Fruit fly (Drosophila melanogaster) whole organism, embryonic: ENCODE measurements around the gene CG7519.

ENCODE experiments used
- Ada2b ChIP-seq: fragments of 200-800 bp; sonication (Bioruptor generic); IDR thresholded peaks from 2 replicates; pipeline ENCODE4 v1.3.6; 2022; ENCODE audit warnings: missing biosample characterization, missing genetic modification characterization
- Adf1 ChIP-seq: fragments of 200-800 bp; sonication (Bioruptor generic); IDR thresholded peaks from 2 replicates; pipeline ENCODE4 v1.3.6; 2022; ENCODE audit warnings: missing biosample characterization, missing genetic modification characterization
- BEAF-32 ChIP-seq: fragments of 200-800 bp; sonication (Bioruptor generic); optimal IDR thresholded peaks from 3 replicates; lab custom pipeline; 2017; ENCODE audit warnings: missing biosample characterization, missing genetic modification characterization, mild to moderate bottlenecking, moderate library complexity, missing genetic modification reagents
- CG12391 ChIP-seq: fragments of 200-800 bp; sonication (Bioruptor generic); optimal IDR thresholded peaks from 3 replicates; lab custom pipeline; 2018; ENCODE audit warnings: missing biosample characterization, mild to moderate bottlenecking, missing genetic modification characterization, moderate library complexity
- CG12744 ChIP-seq: fragments of 200-800 bp; sonication (Bioruptor generic); optimal IDR thresholded peaks from 2 replicates; lab custom pipeline; 2016; ENCODE audit warnings: missing biosample characterization, missing genetic modification characterization
- CG14860 ChIP-seq: fragments of 200-800 bp; sonication (Bioruptor generic); IDR thresholded peaks from 3 replicates; pipeline ENCODE4 v1.3.6; 2022; ENCODE audit warnings: missing biosample characterization, missing genetic modification characterization; ENCODE audit not compliant: partially characterized antibody
- CG1529 ChIP-seq: fragments of 200-800 bp; sonication (Bioruptor generic); optimal IDR thresholded peaks from 3 replicates; lab custom pipeline; 2018; ENCODE audit warnings: missing biosample characterization, missing genetic modification characterization
- CG17186 ChIP-seq: fragments of 200-800 bp; sonication (Bioruptor generic); optimal IDR thresholded peaks from 3 replicates; lab custom pipeline; 2017; ENCODE audit warnings: missing biosample characterization, missing genetic modification reagents, missing genetic modification characterization
- CG17829 ChIP-seq: fragments of 200-800 bp; optimal IDR thresholded peaks from 2 replicates; lab custom pipeline; 2019; ENCODE audit warnings: missing biosample characterization, mild to moderate bottlenecking, missing genetic modification characterization, moderate library complexity
- CG18262 ChIP-seq: fragments of 200-800 bp; optimal IDR thresholded peaks from 3 replicates; lab custom pipeline; 2019; ENCODE audit warnings: missing biosample characterization, mild to moderate bottlenecking, missing genetic modification characterization, moderate library complexity
- CG18764 ChIP-seq: fragments of 200-800 bp; sonication (Bioruptor generic); optimal IDR thresholded peaks from 3 replicates; lab custom pipeline; 2016; ENCODE audit warnings: missing biosample characterization, missing genetic modification characterization
- CG2875 ChIP-seq: fragments of 200-800 bp; sonication (Bioruptor generic); optimal IDR thresholded peaks from 2 replicates; lab custom pipeline; 2017; ENCODE audit warnings: missing biosample characterization, mild to moderate bottlenecking, missing genetic modification characterization, missing genetic modification reagents
- CG3847 ChIP-seq: fragments of 200-800 bp; sonication (Bioruptor generic); IDR thresholded peaks from 2 replicates; pipeline ENCODE4 v1.3.6; 2022; ENCODE audit warnings: missing biosample characterization, missing genetic modification characterization
- CG6272 ChIP-seq: fragments of 200-800 bp; sonication (Bioruptor generic); IDR thresholded peaks from 2 replicates; pipeline ENCODE4 v1.3.6; 2022; ENCODE audit warnings: missing biosample characterization, missing genetic modification characterization
- CG7987 ChIP-seq: fragments of 200-800 bp; sonication (Bioruptor generic); optimal IDR thresholded peaks from 2 replicates; lab custom pipeline; 2018; ENCODE audit warnings: missing biosample characterization, mild to moderate bottlenecking, missing genetic modification characterization, moderate library complexity
- CG9727 ChIP-seq: fragments of 200-800 bp; sonication (Bioruptor generic); optimal IDR thresholded peaks from 3 replicates; lab custom pipeline; 2017; ENCODE audit warnings: missing biosample characterization, mild to moderate bottlenecking, missing genetic modification characterization
- CG9797 ChIP-seq: fragments of 200-800 bp; sonication (Bioruptor generic); optimal IDR thresholded peaks from 3 replicates; lab custom pipeline; 2018; ENCODE audit warnings: missing biosample characterization, mild to moderate bottlenecking, missing genetic modification characterization
- CTCF ChIP-seq: fragments of 200-800 bp; sonication (Bioruptor generic); optimal IDR thresholded peaks from 2 replicates; lab custom pipeline; 2017; ENCODE audit warnings: missing biosample characterization, mild to moderate bottlenecking, missing genetic modification characterization, moderate library complexity
- Dad ChIP-seq: fragments of 200-800 bp; sonication (Bioruptor generic); optimal IDR thresholded peaks from 3 replicates; lab custom pipeline; 2016; ENCODE audit warnings: missing biosample characterization, missing genetic modification characterization
- Dek ChIP-seq: fragments of 200-800 bp; sonication (Bioruptor generic); optimal IDR thresholded peaks from 3 replicates; lab custom pipeline; 2019; ENCODE audit warnings: missing biosample characterization, mild to moderate bottlenecking, missing genetic modification characterization, moderate library complexity
- Dip2 ChIP-seq: fragments of 200-800 bp; sonication (Bioruptor generic); IDR thresholded peaks from 2 replicates; pipeline ENCODE4 v1.3.6; 2022; ENCODE audit warnings: missing biosample characterization, missing genetic modification characterization
- Dp ChIP-seq: fragments of 200-800 bp; sonication (Bioruptor generic); optimal IDR thresholded peaks from 2 replicates; lab custom pipeline; 2018; ENCODE audit warnings: missing biosample characterization, mild to moderate bottlenecking, missing genetic modification characterization, moderate library complexity
- Hr78 ChIP-seq, 2 experiments: fragments of 200-800 bp in 1 of 2; fragments of >200 bp in 1 of 2; sonication (Bioruptor generic) in 1 of 2; optimal IDR thresholded peaks; 2 replicates each; lab custom pipeline; 2017 to 2019; ENCODE audit warnings: missing biosample characterization in 2 of 2, missing genetic modification characterization in 2 of 2, mild to moderate bottlenecking in 1 of 2, moderate library complexity in 1 of 2
- Lpt ChIP-seq: fragments of >200 bp; optimal IDR thresholded peaks from 2 replicates; lab custom pipeline; 2018; ENCODE audit warnings: missing biosample characterization, missing genetic modification characterization
- Mrtf ChIP-seq: fragments of 200-800 bp; sonication (Bioruptor generic); IDR thresholded peaks from 3 replicates; pipeline ENCODE4 v1.3.6; 2022; ENCODE audit warnings: missing biosample characterization, missing genetic modification characterization
- Rx ChIP-seq: fragments of 200-800 bp; sonication (Bioruptor generic); IDR thresholded peaks from 2 replicates; pipeline ENCODE4 v1.3.6; 2022; ENCODE audit warnings: missing biosample characterization, missing genetic modification characterization
- Six4 ChIP-seq: fragments of 200-800 bp; sonication (Bioruptor generic); optimal IDR thresholded peaks from 2 replicates; lab custom pipeline; 2016; ENCODE audit warnings: missing biosample characterization, missing genetic modification characterization
- Sry-β ChIP-seq: fragments of 200-800 bp; sonication (Bioruptor generic); optimal IDR thresholded peaks from 2 replicates; lab custom pipeline; 2018; ENCODE audit warnings: missing biosample characterization, mild to moderate bottlenecking, missing genetic modification characterization, moderate library complexity
- Ssrp ChIP-seq: fragments of 200-800 bp; sonication (Bioruptor generic); optimal IDR thresholded peaks from 2 replicates; lab custom pipeline; 2018; ENCODE audit warnings: missing biosample characterization, mild to moderate bottlenecking, missing genetic modification characterization, moderate library complexity
- ash1 ChIP-seq: fragments of 200-800 bp; sonication (Bioruptor generic); optimal IDR thresholded peaks from 2 replicates; lab custom pipeline; 2018; ENCODE audit warnings: missing biosample characterization, mild to moderate bottlenecking, missing genetic modification characterization
- bab2 ChIP-seq: fragments of 200-800 bp; sonication (Bioruptor generic); optimal IDR thresholded peaks from 2 replicates; lab custom pipeline; 2016; ENCODE audit warnings: missing biosample characterization, missing genetic modification characterization
- bbx ChIP-seq: fragments of 200-800 bp; sonication (Bioruptor generic); IDR thresholded peaks from 2 replicates; pipeline ENCODE4 v1.3.6; 2022; ENCODE audit warnings: missing biosample characterization, missing genetic modification characterization; ENCODE audit not compliant: partially characterized antibody
- bigmax ChIP-seq: fragments of 200-800 bp; sonication (Bioruptor generic); optimal IDR thresholded peaks from 2 replicates; lab custom pipeline; 2018; ENCODE audit warnings: missing biosample characterization, mild to moderate bottlenecking, missing genetic modification characterization
- br ChIP-seq: fragments of >200 bp; optimal IDR thresholded peaks from 2 replicates; lab custom pipeline; 2017
- cg ChIP-seq: fragments of 200-800 bp; sonication (Bioruptor generic); optimal IDR thresholded peaks from 3 replicates; lab custom pipeline; 2019; ENCODE audit warnings: missing biosample characterization, mild to moderate bottlenecking, missing genetic modification characterization, moderate library complexity
- chinmo ChIP-seq: fragments of 200-800 bp; sonication (Bioruptor generic); IDR thresholded peaks from 4 replicates; pipeline ENCODE4 v1.3.6; 2022; ENCODE audit warnings: missing biosample characterization, missing genetic modification characterization; ENCODE audit not compliant: partially characterized antibody
- croc ChIP-seq: fragments of 200-800 bp; sonication (Bioruptor generic); conservative IDR thresholded peaks from 3 replicates; pipeline ENCODE4 v1.3.6; 2022; ENCODE audit warnings: missing biosample characterization, missing genetic modification characterization
- da ChIP-seq: fragments of 200-800 bp; sonication (Bioruptor generic); optimal IDR thresholded peaks from 2 replicates; lab custom pipeline; 2016; ENCODE audit warnings: missing biosample characterization, missing genetic modification characterization
- dm ChIP-seq: fragments of 200-800 bp; sonication (Bioruptor generic); optimal IDR thresholded peaks from 3 replicates; lab custom pipeline; 2016; ENCODE audit warnings: missing biosample characterization, missing genetic modification characterization
- fd96Cb ChIP-seq: fragments of 200-800 bp; sonication (Bioruptor generic); optimal IDR thresholded peaks from 2 replicates; lab custom pipeline; 2018; ENCODE audit warnings: missing biosample characterization, mild to moderate bottlenecking, missing genetic modification characterization, moderate library complexity
- gfzf ChIP-seq: fragments of 200-800 bp; sonication (Bioruptor generic); optimal IDR thresholded peaks from 2 replicates; lab custom pipeline; 2016; ENCODE audit warnings: missing biosample characterization, mild to moderate bottlenecking, missing genetic modification characterization, moderate library complexity
- ham ChIP-seq: fragments of 200-800 bp; sonication (Bioruptor generic); IDR thresholded peaks from 2 replicates; pipeline ENCODE4 v1.3.6; 2022; ENCODE audit warnings: missing biosample characterization, missing genetic modification characterization
- klu ChIP-seq: fragments of 200-800 bp; sonication (Bioruptor generic); IDR thresholded peaks from 2 replicates; pipeline ENCODE4 v1.3.6; 2022; ENCODE audit warnings: missing biosample characterization, missing genetic modification characterization
- nerfin-2 ChIP-seq: fragments of 200-800 bp; sonication (Bioruptor generic); IDR thresholded peaks from 2 replicates; pipeline ENCODE4 v1.3.6; 2022; ENCODE audit warnings: missing biosample characterization, missing genetic modification characterization; ENCODE audit not compliant: partially characterized antibody
- p53 ChIP-seq: fragments of 200-800 bp; sonication (Bioruptor generic); optimal IDR thresholded peaks from 2 replicates; lab custom pipeline; 2016; ENCODE audit warnings: missing biosample characterization, missing genetic modification characterization
- pb ChIP-seq: fragments of 200-800 bp; sonication (Bioruptor generic); optimal IDR thresholded peaks from 3 replicates; lab custom pipeline; 2016; ENCODE audit warnings: missing biosample characterization, missing genetic modification characterization
- ranshi ChIP-seq: fragments of 200-800 bp; sonication (Bioruptor generic); IDR thresholded peaks from 2 replicates; pipeline ENCODE4 v1.3.6; 2022; ENCODE audit warnings: missing biosample characterization, missing genetic modification characterization
- sima ChIP-seq: fragments of 200-800 bp; sonication (Bioruptor generic); optimal IDR thresholded peaks from 2 replicates; lab custom pipeline; 2016; ENCODE audit warnings: missing biosample characterization, missing genetic modification characterization
- ssp ChIP-seq: fragments of 200-800 bp; sonication (Bioruptor generic); IDR thresholded peaks from 2 replicates; pipeline ENCODE4 v1.3.6; 2022; ENCODE audit warnings: missing biosample characterization, missing genetic modification characterization

The CG7519 gene

DNA sequence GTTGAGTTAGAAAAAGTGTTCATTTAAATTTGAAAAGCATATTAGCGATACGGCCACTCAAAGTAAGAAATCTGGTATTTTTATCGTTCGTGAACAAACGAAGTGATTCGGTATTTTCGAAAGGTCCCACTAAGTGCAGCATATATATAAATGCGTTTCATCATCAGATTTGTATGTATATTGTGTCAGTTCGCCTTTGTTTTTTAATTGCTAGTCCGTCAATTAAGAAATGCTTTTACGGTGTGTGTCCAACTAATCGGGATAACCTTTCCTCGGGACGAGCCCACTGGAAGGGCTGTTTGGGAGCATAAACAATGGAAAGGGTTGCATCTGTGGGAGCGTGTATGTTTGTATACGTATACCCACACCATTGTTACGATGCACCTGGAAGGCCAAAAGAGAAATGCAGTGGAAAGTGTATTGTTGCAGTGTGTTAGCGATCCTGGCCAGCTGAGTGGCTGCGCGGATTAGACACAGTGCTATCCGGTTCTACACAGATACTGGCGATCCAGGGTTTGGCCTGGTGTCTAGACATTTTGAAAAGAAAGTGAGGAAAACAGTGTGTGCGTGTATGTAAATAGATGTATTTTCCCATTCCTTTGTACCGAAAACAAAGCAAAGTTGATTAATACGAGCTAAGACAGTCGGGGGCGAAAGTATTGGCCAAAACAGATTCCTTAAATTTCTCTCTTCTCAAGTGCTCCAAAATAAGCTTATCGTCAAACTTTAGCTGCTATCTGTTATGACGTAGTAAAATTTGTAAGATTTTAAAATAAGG is 30.4 kb downstream of the CG7519 start, which contains the start of gene CG7611 (continued):
- peak; percentile 35 for TF ChIP-seq BEAF-32 (GFP tag; lab: Kevin White, UChicago)
- no peak for TF ChIP-seq bbx
- TF ChIP-seq ham: no peak
- TF ChIP-seq gfzf (GFP tag; lab: Kevin White, UChicago): peak; percentile 78
- no peak for TF ChIP-seq sima (GFP tag; lab: Kevin White, UChicago)
- TF ChIP-seq CTCF (GFP tag; lab: Kevin White, UChicago): no peak
- TF ChIP-seq Six4: no peak
- no peak for TF ChIP-seq CG3847 (GFP tag; lab: Robert Waterston, UW)
- TF ChIP-seq Dek (tag; lab: Kevin White, UChicago): no peak
- TF ChIP-seq bab2 (GFP tag; lab: Kevin White, UChicago): no peak
- TF ChIP-seq CG12744: no peak
- TF ChIP-seq Dp (GFP tag; lab: Kevin White, UChicago): peak; percentile 50
- 0 out of 4 replicates have a peak, but pooled peaks have one; percentile 69 for TF ChIP-seq chinmo
- TF ChIP-seq da: no peak
- TF ChIP-seq bigmax (GFP tag; lab: Kevin White, UChicago): peak; percentile 22
- TF ChIP-seq croc: no peak
- TF ChIP-seq dm (GFP tag; lab: Kevin White, UChicago): no peak
- TF ChIP-seq CG17186 (GFP tag; lab: Kevin White, UChicago): peak; percentile 9
- TF ChIP-seq CG14860 (GFP tag; lab: Robert Waterston, UW): no peak
- no peak for TF ChIP-seq CG9727 (GFP tag; lab: Kevin White, UChicago)
- no peak for TF ChIP-seq ranshi (GFP tag; lab: Robert Waterston, UW)
- TF ChIP-seq Sry-β (GFP tag; lab: Kevin White, UChicago): no peak
- no peak for TF ChIP-seq Ssrp (tag; lab: Kevin White, UChicago)
- TF ChIP-seq CG18262 (tag; lab: Kevin White, UChicago): no peak
- no peak for TF ChIP-seq CG6272 (GFP tag; lab: Robert Waterston, UW)
- no peak for TF ChIP-seq Dad (GFP tag; lab: Kevin White, UChicago)
- TF ChIP-seq CG7987 (GFP tag; lab: Kevin White, UChicago): no peak
- no peak for TF ChIP-seq nerfin-2 (GFP tag; lab: Robert Waterston, UW)
- TF ChIP-seq Ada2b (GFP tag; lab: Robert Waterston, UW): no peak
- no peak for TF ChIP-seq CG18764 (GFP tag; lab: Kevin White, UChicago)

DNA sequence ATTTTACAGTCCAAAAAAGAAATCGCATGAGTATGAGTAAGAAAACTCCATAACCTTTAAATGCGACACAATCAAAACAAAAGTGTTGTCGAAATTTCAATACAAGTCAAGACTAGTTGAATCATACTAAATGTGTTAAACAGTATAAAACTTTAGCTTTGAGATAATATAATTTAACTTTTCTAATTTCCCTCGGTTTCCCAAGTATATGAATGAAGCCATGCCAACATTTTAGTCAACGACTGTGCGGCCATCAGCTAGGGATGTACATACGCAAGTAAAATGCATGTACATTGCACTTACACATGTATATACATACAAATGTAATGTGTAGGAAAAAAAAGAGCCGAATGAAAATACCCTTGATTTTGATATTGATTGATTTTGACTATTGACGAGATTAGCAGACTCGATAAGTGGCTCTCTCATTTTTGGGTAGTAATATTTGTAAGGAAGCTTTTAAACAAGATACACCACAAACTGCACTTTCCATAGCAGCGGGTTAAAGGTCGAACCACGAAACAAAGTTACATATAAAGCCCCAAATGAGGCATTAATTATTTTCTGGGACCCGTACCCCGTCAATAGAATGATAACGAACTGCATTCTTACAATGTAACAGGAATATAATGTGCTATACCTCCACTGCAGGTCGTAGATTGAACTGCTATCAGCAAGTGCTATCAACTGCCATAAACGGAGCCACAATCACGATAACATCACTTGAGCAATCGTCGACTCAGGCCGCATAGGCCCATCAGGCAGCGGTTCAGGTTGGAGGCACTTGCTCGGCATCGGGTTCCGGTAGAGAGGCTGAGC is 31.4 kb downstream of the CG7519 start:
- TF ChIP-seq p53 (GFP tag; lab: Kevin White, UChicago): no peak
- TF ChIP-seq klu (GFP tag; lab: Robert Waterston, UW): no peak
- peak; percentile 20 for TF ChIP-seq CG17829
- no peak for TF ChIP-seq CG12391
- no peak for TF ChIP-seq CG9727 (GFP tag; lab: Kevin White, UChicago)
- TF ChIP-seq cg (GFP tag; lab: Kevin White, UChicago): peak; percentile 34
- TF ChIP-seq ssp (GFP tag; lab: Robert Waterston, UW): no peak
- peak; percentile 26 for TF ChIP-seq CG2875 (GFP tag; lab: Kevin White, UChicago)
- no peak for TF ChIP-seq croc
- TF ChIP-seq ash1 (GFP tag; lab: Kevin White, UChicago): no peak
- TF ChIP-seq br (lab: Kevin White, UChicago): no peak
- no peak for TF ChIP-seq pb (GFP tag; lab: Kevin White, UChicago)
- no peak for TF ChIP-seq Dip2 (GFP tag; lab: Robert Waterston, UW)
- no peak for TF ChIP-seq Lpt
- no peak for TF ChIP-seq Adf1
- TF ChIP-seq CG1529 (GFP tag; lab: Kevin White, UChicago): peak; percentile 17
- TF ChIP-seq Mrtf (GFP tag; lab: Robert Waterston, UW): no peak
- TF ChIP-seq Rx (GFP tag; lab: Robert Waterston, UW): no peak
- TF ChIP-seq Hr78 (GFP tag; optimal IDR thresholded peaks at IDR 0.05; lab: Kevin White, UChicago): peak in 1 of 2 experiments; percentile 97
- no peak for TF ChIP-seq fd96Cb (tag; lab: Kevin White, UChicago)
- TF ChIP-seq CG9797: no peak
